Worm (Caenorhabditis elegans): ENCODE measurements around the gene icln-1.

icln-1 gene

ce11 chrIV:9118348-9118747, 22.9 kb upstream of the icln-1 start:
- TF ChIP-seq tbx-8 (GFP tag; optimal IDR thresholded peaks at IDR 0.05) = no peak

ce11 chrIV:9117700-9118099, 22.2 kb upstream of the icln-1 start:
- TF ChIP-seq ceh-83 (GFP tag; optimal IDR thresholded peaks at IDR 0.05) = no peak
- TF ChIP-seq ceh-43 (GFP tag; optimal IDR thresholded peaks at IDR 0.05) = no peak
- TF ChIP-seq lin-32 (GFP tag; optimal IDR thresholded peaks at IDR 0.05) = no peak
- TF ChIP-seq nhr-237 (tag; optimal IDR thresholded peaks at IDR 0.05) = no peak
- TF ChIP-seq zip-8 (tag; optimal IDR thresholded peaks at IDR 0.05) = no peak
- TF ChIP-seq mls-2 (tag; optimal IDR thresholded peaks at IDR 0.05) = no peak
- no peak for TF ChIP-seq ces-1 (GFP tag; optimal IDR thresholded peaks at IDR 0.05)
- no peak for TF ChIP-seq pha-4 (tag; optimal IDR thresholded peaks at IDR 0.05)
- no peak for TF ChIP-seq snpc-4 (tag; optimal IDR thresholded peaks at IDR 0.05)
- no peak for TF ChIP-seq nhr-76 (tag; optimal IDR thresholded peaks at IDR 0.05)

DNA sequence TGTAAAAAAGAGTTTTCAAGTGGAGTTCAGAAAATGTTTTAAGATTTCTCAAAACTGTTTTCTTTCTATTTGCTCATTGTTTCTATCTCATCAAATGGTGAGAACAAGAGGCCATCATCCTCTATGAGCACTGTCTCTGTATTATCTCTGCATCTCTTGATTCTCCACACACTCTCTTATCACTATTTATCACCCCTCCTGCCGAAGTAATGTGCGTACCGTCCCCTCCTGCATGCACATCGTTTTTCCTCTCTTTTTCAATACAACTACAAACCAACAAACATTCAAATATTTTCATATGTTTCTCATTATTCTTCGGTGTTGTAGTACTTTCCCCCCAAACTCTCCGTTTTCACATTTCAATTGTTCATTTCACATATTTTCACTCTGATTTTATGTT, 21.0 kb upstream of the icln-1 start:
- TF ChIP-seq ces-1 (GFP tag; optimal IDR thresholded peaks at IDR 0.05) = no peak
- TF ChIP-seq pha-4 (tag; optimal IDR thresholded peaks at IDR 0.05) = no peak
- no peak for TF ChIP-seq drap-1 (GFP tag; optimal IDR thresholded peaks at IDR 0.05)
- no peak for TF ChIP-seq lin-32 (GFP tag; optimal IDR thresholded peaks at IDR 0.05)
- TF ChIP-seq flh-1 (GFP tag; optimal IDR thresholded peaks at IDR 0.05) = no peak

ce11 chrIV:9114078-9114477, 18.6 kb upstream of the icln-1 start:
- TF ChIP-seq zip-8 (tag; optimal IDR thresholded peaks at IDR 0.05) = no peak
- no peak for TF ChIP-seq M03D4.4 (tag; optimal IDR thresholded peaks at IDR 0.05)
- TF ChIP-seq blmp-1 (tag; optimal IDR thresholded peaks at IDR 0.05) = no peak
- no peak for TF ChIP-seq ceh-83 (GFP tag; optimal IDR thresholded peaks at IDR 0.05)
- TF ChIP-seq elt-1 (tag; optimal IDR thresholded peaks at IDR 0.05; ENCODE audit: borderline replicate concordance, insufficient read depth) = no peak
- TF ChIP-seq hlh-1 (tag; optimal IDR thresholded peaks at IDR 0.05) = no peak
- TF ChIP-seq ztf-11 (tag; optimal IDR thresholded peaks at IDR 0.05) = no peak
- no peak for TF ChIP-seq unc-39 (tag; optimal IDR thresholded peaks at IDR 0.05)
- TF ChIP-seq unc-62 (GFP tag; optimal IDR thresholded peaks at IDR 0.05) = no peak
- no peak for TF ChIP-seq nhr-237 (tag; optimal IDR thresholded peaks at IDR 0.05)
- TF ChIP-seq mab-5 (tag; optimal IDR thresholded peaks at IDR 0.05) = no peak
- TF ChIP-seq ceh-39 (tag; optimal IDR thresholded peaks at IDR 0.05) = no peak
- TF ChIP-seq mls-2 (tag; optimal IDR thresholded peaks at IDR 0.05) = no peak
- no peak for TF ChIP-seq tbx-8 (GFP tag; optimal IDR thresholded peaks at IDR 0.05)
- TF ChIP-seq lsy-2 (tag; optimal IDR thresholded peaks at IDR 0.05) = no peak
- TF ChIP-seq pha-4 (tag; optimal IDR thresholded peaks at IDR 0.05) = no peak
- TF ChIP-seq ces-1 (GFP tag; optimal IDR thresholded peaks at IDR 0.05) = no peak
- no peak for TF ChIP-seq cnd-1 (tag; optimal IDR thresholded peaks at IDR 0.05)

ce11 chrIV:9112019-9112418, 16.6 kb upstream of the icln-1 start:
- TF ChIP-seq blmp-1 (tag; optimal IDR thresholded peaks at IDR 0.05) (peak; percentile 39), nhr-237 (tag; optimal IDR thresholded peaks at IDR 0.05) (no peak)

ce11 chrIV:9108631-9109030, 13.2 kb upstream of the icln-1 start, which contains the start of gene aly-1:
TSS of gene aly-1 (plus strand) at chrIV:9108931.
- TF ChIP-seq unc-120 (tag; optimal IDR thresholded peaks at IDR 0.05; ENCODE audit: poor library complexity, severe bottlenecking) (no peak), nhr-2 (tag; optimal IDR thresholded peaks at IDR 0.05) (no peak), mep-1 (tag; optimal IDR thresholded peaks at IDR 0.05) (no peak), zip-8 (tag; optimal IDR thresholded peaks at IDR 0.05) (no peak), ham-2 (GFP tag; optimal IDR thresholded peaks at IDR 0.05) (no peak), blmp-1 (tag; optimal IDR thresholded peaks at IDR 0.05) (no peak), cnd-1 (tag; optimal IDR thresholded peaks at IDR 0.05) (no peak), ceh-83 (GFP tag; optimal IDR thresholded peaks at IDR 0.05) (no peak), sptf-1 (tag; optimal IDR thresholded peaks at IDR 0.05) (no peak), nhr-12 (tag; optimal IDR thresholded peaks at IDR 0.05) (no peak)
